Fruit fly (Drosophila melanogaster) whole organism, embryonic: ENCODE measurements around the gene Gr63a.
A peak's percentile ranks its signal among the peaks of the same experiment; 100 is the strongest.

Experiments used
- Awh ChIP-seq: fragments of 200-800 bp; sonication (Bioruptor generic); IDR thresholded peaks from 2 replicates; pipeline ENCODE4, ENCODE4 v1.3.6; 2022; ENCODE audit warnings: missing biosample characterization, missing genetic modification characterization
- B-H1 ChIP-seq: fragments of 200-800 bp; sonication (Bioruptor generic); IDR thresholded peaks from 3 replicates; pipeline ENCODE4 v1.3.6; 2022; ENCODE audit warnings: missing biosample characterization, missing genetic modification characterization
- Bgb ChIP-seq: fragments of 200-800 bp; sonication (Bioruptor generic); IDR thresholded peaks from 2 replicates; pipeline ENCODE4 v1.3.6; 2022; ENCODE audit warnings: missing biosample characterization, missing genetic modification characterization; ENCODE audit not compliant: partially characterized antibody
- CG10366 ChIP-seq: fragments of 200-800 bp; sonication (Bioruptor generic); IDR thresholded peaks from 2 replicates; pipeline ENCODE4 v1.3.6; 2022; ENCODE audit warnings: missing biosample characterization, missing genetic modification characterization
- CG10431 ChIP-seq: fragments of 200-800 bp; sonication (Bioruptor generic); optimal IDR thresholded peaks from 3 replicates; lab custom pipeline; 2018; ENCODE audit warnings: missing biosample characterization, mild to moderate bottlenecking, missing genetic modification characterization
- CG12104 ChIP-seq: fragments of 200-800 bp; sonication (Bioruptor generic); optimal IDR thresholded peaks from 3 replicates; lab custom pipeline; 2016; ENCODE audit warnings: missing biosample characterization, missing genetic modification characterization
- CG1233 ChIP-seq: fragments of 200-800 bp; sonication (Bioruptor generic); optimal IDR thresholded peaks from 4 replicates; lab custom pipeline; 2018; ENCODE audit warnings: missing biosample characterization, mild to moderate bottlenecking, missing genetic modification characterization
- CG14050 ChIP-seq: fragments of 200-800 bp; sonication (Bioruptor generic); IDR thresholded peaks from 3 replicates; pipeline ENCODE4 v1.3.6; 2022; ENCODE audit warnings: missing biosample characterization, missing genetic modification characterization
- CG14667 ChIP-seq: fragments of 200-800 bp; sonication (Bioruptor generic); IDR thresholded peaks from 2 replicates; pipeline ENCODE4 v1.3.6; 2022; ENCODE audit warnings: missing biosample characterization, missing genetic modification characterization
- CG15601 ChIP-seq: fragments of 200-800 bp; sonication (Bioruptor generic); optimal IDR thresholded peaks from 3 replicates; lab custom pipeline; 2019; ENCODE audit warnings: missing biosample characterization, mild to moderate bottlenecking, missing genetic modification characterization, moderate library complexity
- CG1647 ChIP-seq: fragments of 200-800 bp; sonication (Bioruptor generic); optimal IDR thresholded peaks from 3 replicates; lab custom pipeline; 2016; ENCODE audit warnings: missing biosample characterization, missing genetic modification characterization
- CG17359 ChIP-seq: fragments of 200-800 bp; sonication (Bioruptor generic); optimal IDR thresholded peaks from 3 replicates; lab custom pipeline; 2018; ENCODE audit warnings: missing biosample characterization, mild to moderate bottlenecking, missing genetic modification characterization, moderate library complexity
- CG18011 ChIP-seq: fragments of 200-800 bp; sonication (Bioruptor generic); optimal IDR thresholded peaks from 2 replicates; lab custom pipeline; 2017; ENCODE audit warnings: missing biosample characterization, missing genetic modification characterization, mild to moderate bottlenecking, moderate library complexity, missing genotype
- CG18262 ChIP-seq: fragments of 200-800 bp; optimal IDR thresholded peaks from 3 replicates; lab custom pipeline; 2019; ENCODE audit warnings: missing biosample characterization, mild to moderate bottlenecking, missing genetic modification characterization, moderate library complexity
- CG2199 ChIP-seq: fragments of 200-800 bp; sonication (Bioruptor generic); IDR thresholded peaks from 3 replicates; pipeline ENCODE4 v1.3.6; 2022; ENCODE audit warnings: missing biosample characterization, missing genetic modification characterization
- CG3407 ChIP-seq: fragments of 200-800 bp; sonication (Bioruptor generic); optimal IDR thresholded peaks from 2 replicates; lab custom pipeline; 2018; ENCODE audit warnings: missing biosample characterization, mild to moderate bottlenecking, missing genetic modification characterization
- CG3847 ChIP-seq: fragments of 200-800 bp; sonication (Bioruptor generic); IDR thresholded peaks from 2 replicates; pipeline ENCODE4 v1.3.6; 2022; ENCODE audit warnings: missing biosample characterization, missing genetic modification characterization
- CG4328 ChIP-seq: fragments of 200-800 bp; sonication (Bioruptor generic); optimal IDR thresholded peaks from 3 replicates; lab custom pipeline; 2017; ENCODE audit warnings: missing biosample characterization, missing genetic modification reagents, missing genetic modification characterization
- CG5245 ChIP-seq: fragments of 200-800 bp; sonication (Bioruptor generic); optimal IDR thresholded peaks from 3 replicates; lab custom pipeline; 2016; ENCODE audit warnings: missing biosample characterization, missing genetic modification characterization
- CG6254 ChIP-seq: fragments of 200-800 bp; sonication (Bioruptor generic); optimal IDR thresholded peaks from 3 replicates; lab custom pipeline; 2017; ENCODE audit warnings: mild to moderate bottlenecking, missing biosample characterization, missing genetic modification reagents, missing genetic modification characterization
- CG9932 ChIP-seq: fragments of 200-800 bp; sonication (Bioruptor generic); IDR thresholded peaks from 2 replicates; pipeline ENCODE4 v1.3.6; 2022; ENCODE audit warnings: missing biosample characterization, missing genetic modification characterization
- Deaf1 ChIP-seq: fragments of 200-800 bp; optimal IDR thresholded peaks from 3 replicates; lab custom pipeline; 2019; ENCODE audit warnings: missing biosample characterization, mild to moderate bottlenecking, missing genetic modification characterization, moderate library complexity
- Fer2 ChIP-seq: fragments of 200-800 bp; sonication (Bioruptor generic); optimal IDR thresholded peaks from 2 replicates; lab custom pipeline; 2018; ENCODE audit warnings: missing biosample characterization, mild to moderate bottlenecking, missing genetic modification characterization, moderate library complexity
- H15 ChIP-seq: fragments of 200-800 bp; sonication (Bioruptor generic); IDR thresholded peaks from 3 replicates; pipeline ENCODE4 v1.3.6; 2022; ENCODE audit warnings: missing biosample characterization, missing genetic modification characterization
- H2.0 ChIP-seq: fragments of 200-800 bp; sonication (Bioruptor generic); IDR thresholded peaks from 2 replicates; pipeline ENCODE4 v1.3.6; 2022; ENCODE audit warnings: missing biosample characterization, missing genetic modification characterization
- HLH4C ChIP-seq: fragments of 200-800 bp; sonication (Bioruptor generic); IDR thresholded peaks from 3 replicates; pipeline ENCODE4 v1.3.6; 2022; ENCODE audit warnings: missing biosample characterization, missing genetic modification characterization; ENCODE audit not compliant: partially characterized antibody
- Hsf ChIP-seq: fragments of 200-800 bp; sonication (Bioruptor generic); optimal IDR thresholded peaks from 3 replicates; lab custom pipeline; 2016; ENCODE audit warnings: missing biosample characterization, missing genetic modification characterization
- Max ChIP-seq: fragments of 200-800 bp; sonication (Bioruptor generic); optimal IDR thresholded peaks from 2 replicates; lab custom pipeline; 2016; ENCODE audit warnings: missing biosample characterization, mild to moderate bottlenecking, missing genetic modification characterization
- Meics ChIP-seq: fragments of 200-800 bp; sonication (Bioruptor generic); optimal IDR thresholded peaks from 2 replicates; lab custom pipeline; 2017; ENCODE audit warnings: missing biosample characterization, mild to moderate bottlenecking, missing genetic modification characterization
- NC2α ChIP-seq: fragments of 200-800 bp; sonication (Bioruptor generic); optimal IDR thresholded peaks from 2 replicates; lab custom pipeline; 2016; ENCODE audit warnings: missing biosample characterization, missing genetic modification characterization
- Neu2 ChIP-seq: fragments of 200-800 bp; sonication (Bioruptor generic); optimal IDR thresholded peaks from 3 replicates; lab custom pipeline; 2016; ENCODE audit warnings: missing biosample characterization, missing genetic modification characterization, borderline replicate concordance
- PHDP ChIP-seq: fragments of 200-800 bp; sonication (Bioruptor generic); optimal IDR thresholded peaks from 3 replicates; lab custom pipeline; 2018; ENCODE audit warnings: missing biosample characterization, mild to moderate bottlenecking, missing genetic modification characterization, moderate library complexity
- Rx ChIP-seq: fragments of 200-800 bp; sonication (Bioruptor generic); IDR thresholded peaks from 2 replicates; pipeline ENCODE4 v1.3.6; 2022; ENCODE audit warnings: missing biosample characterization, missing genetic modification characterization
- Xrp1 ChIP-seq: fragments of 200-800 bp; sonication (Bioruptor generic); IDR thresholded peaks from 2 replicates; pipeline ENCODE4 v1.3.6; 2022; ENCODE audit warnings: missing biosample characterization, missing genetic modification characterization
- ac ChIP-seq: fragments of 200-800 bp; sonication (Bioruptor generic); optimal IDR thresholded peaks from 3 replicates; lab custom pipeline; 2017; ENCODE audit warnings: missing biosample characterization, mild to moderate bottlenecking, missing genetic modification characterization
- esg ChIP-seq: fragments of 200-800 bp; sonication (Bioruptor generic); conservative IDR thresholded peaks from 2 replicates; pipeline ENCODE4 v1.3.6; 2022; ENCODE audit warnings: missing biosample characterization, missing genetic modification characterization
- fd102C ChIP-seq: fragments of 200-800 bp; sonication (Bioruptor generic); optimal IDR thresholded peaks from 2 replicates; lab custom pipeline; 2018; ENCODE audit warnings: missing biosample characterization, mild to moderate bottlenecking, missing genetic modification characterization, moderate library complexity
- fd3F ChIP-seq: fragments of 200-800 bp; sonication (Bioruptor generic); optimal IDR thresholded peaks from 2 replicates; lab custom pipeline; 2018; ENCODE audit warnings: missing biosample characterization, mild to moderate bottlenecking, missing genetic modification characterization, moderate library complexity
- gro ChIP-seq: fragments of 200-800 bp; sonication (Bioruptor generic); optimal IDR thresholded peaks from 2 replicates; lab custom pipeline; 2016; ENCODE audit warnings: missing biosample characterization, missing genetic modification characterization
- luna ChIP-seq: fragments of 200-800 bp; sonication (Bioruptor generic); optimal IDR thresholded peaks from 2 replicates; lab custom pipeline; 2016; ENCODE audit warnings: missing biosample characterization, missing genetic modification characterization
- nmo ChIP-seq: fragments of 200-800 bp; sonication (Bioruptor generic); optimal IDR thresholded peaks from 2 replicates; lab custom pipeline; 2018; ENCODE audit warnings: missing biosample characterization, mild to moderate bottlenecking, missing genetic modification characterization, moderate library complexity
- onecut ChIP-seq: fragments of 200-800 bp; sonication (Bioruptor generic); IDR thresholded peaks from 2 replicates; pipeline ENCODE4 v1.3.6; 2022; ENCODE audit warnings: missing biosample characterization, missing genetic modification characterization
- org-1 ChIP-seq: fragments of 200-800 bp; sonication (Bioruptor generic); optimal IDR thresholded peaks from 2 replicates; lab custom pipeline; 2017; ENCODE audit warnings: missing biosample characterization, missing genetic modification characterization
- pb ChIP-seq: fragments of 200-800 bp; sonication (Bioruptor generic); optimal IDR thresholded peaks from 3 replicates; lab custom pipeline; 2016; ENCODE audit warnings: missing biosample characterization, missing genetic modification characterization
- run ChIP-seq: fragments of 200-800 bp; sonication (Bioruptor generic); optimal IDR thresholded peaks from 3 replicates; lab custom pipeline; 2018; ENCODE audit warnings: missing biosample characterization, mild to moderate bottlenecking, missing genetic modification characterization
- sens-2 ChIP-seq: fragments of 200-800 bp; sonication (Bioruptor generic); IDR thresholded peaks from 2 replicates; pipeline ENCODE4 v1.3.6; 2022; ENCODE audit warnings: missing biosample characterization, missing genetic modification characterization
- shn ChIP-seq: fragments of 200-800 bp; sonication (Bioruptor generic); optimal IDR thresholded peaks from 3 replicates; lab custom pipeline; 2016; ENCODE audit warnings: missing biosample characterization, missing genetic modification characterization
- stwl ChIP-seq: fragments of 200-800 bp; sonication (Bioruptor generic); optimal IDR thresholded peaks from 3 replicates; lab custom pipeline; 2018; ENCODE audit warnings: missing biosample characterization, mild to moderate bottlenecking, missing genetic modification characterization, moderate library complexity
- usp ChIP-seq: fragments of >200 bp; optimal IDR thresholded peaks from 2 replicates; lab custom pipeline; 2017; ENCODE audit warnings: missing biosample characterization, missing genetic modification characterization
- wdn ChIP-seq: fragments of 200-800 bp; sonication (Bioruptor generic); IDR thresholded peaks from 2 replicates; pipeline ENCODE4 v1.3.6; 2022; ENCODE audit warnings: missing biosample characterization, missing genetic modification characterization

The Gr63a gene

DNA sequence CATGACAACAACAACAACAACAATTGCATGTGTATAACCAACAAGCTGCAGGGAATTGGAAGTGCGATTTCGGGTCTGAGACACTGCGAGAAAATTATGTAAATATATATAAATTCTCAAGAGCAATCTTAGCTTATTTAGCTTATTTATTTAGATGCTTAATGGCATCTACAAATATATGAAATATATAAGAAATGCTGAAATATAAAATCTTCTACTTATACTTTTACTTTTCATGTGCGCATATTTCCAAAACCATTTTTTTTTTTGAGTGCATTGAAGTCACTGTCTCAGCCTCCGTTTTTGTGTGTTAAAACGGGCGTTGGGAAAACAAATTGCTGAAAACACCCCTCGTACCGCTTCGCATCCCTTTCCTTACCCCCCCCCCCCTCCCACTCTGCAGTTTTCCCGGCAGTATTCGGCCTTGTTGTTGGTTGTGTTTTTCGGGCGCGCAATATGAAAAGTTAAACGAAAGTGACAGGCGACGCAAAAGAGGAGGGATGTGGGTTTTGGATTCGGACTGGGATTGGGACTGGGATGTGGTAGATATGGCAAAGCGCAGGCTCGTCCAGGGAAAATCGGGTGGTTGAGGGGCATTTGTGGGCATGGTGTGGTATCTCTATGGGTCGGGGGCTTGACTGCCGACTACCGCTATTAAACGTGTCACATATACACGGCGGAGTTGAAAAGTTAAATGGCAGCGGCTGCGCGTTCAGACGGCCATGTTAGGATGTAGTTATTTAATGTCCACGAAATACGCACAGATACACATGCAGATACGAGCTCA, 41.0 kb downstream of the Gr63a start (continued):
- TF ChIP-seq usp (GFP tag; lab: Kevin White, UChicago) (no peak), HLH4C (GFP tag; lab: Robert Waterston, UW) (no peak), CG15601 (tag; lab: Kevin White, UChicago) (peak; percentile 59), NC2α (no peak), CG6254 (peak; percentile 64), CG18011 (GFP tag; lab: Kevin White, UChicago) (no peak), sens-2 (no peak), B-H1 (GFP tag; lab: Robert Waterston, UW) (no peak), onecut (GFP tag; lab: Robert Waterston, UW) (peak; percentile 38; the same call in 1 of the 2 replicates), org-1 (GFP tag; lab: Kevin White, UChicago) (peak; percentile 13), CG9932 (no peak), CG10366 (GFP tag; lab: Robert Waterston, UW) (peak; percentile 20; the same call in 1 of the 2 replicates), Meics (GFP tag; lab: Kevin White, UChicago) (no peak), CG10431 (GFP tag; lab: Kevin White, UChicago) (peak; percentile 13), CG3407 (peak; percentile 43), H15 (GFP tag; lab: Robert Waterston, UW) (no peak), CG14050 (GFP tag; lab: Robert Waterston, UW) (no peak), wdn (GFP tag; lab: Robert Waterston, UW) (no peak), CG3847 (GFP tag; lab: Robert Waterston, UW) (0 out of 2 replicates have a peak, but pooled peaks have one; percentile 22), fd102C (GFP tag; lab: Kevin White, UChicago) (peak; percentile 63), stwl (no peak), run (tag; lab: Kevin White, UChicago) (no peak), PHDP (tag; lab: Kevin White, UChicago) (peak; percentile 60), Max (GFP tag; lab: Kevin White, UChicago) (peak; percentile 4), fd3F (GFP tag; lab: Kevin White, UChicago) (no peak), CG1233 (GFP tag; lab: Kevin White, UChicago) (peak; percentile 19), esg (GFP tag; lab: Robert Waterston, UW) (peak; percentile 50), Bgb (GFP tag; lab: Robert Waterston, UW) (no peak), Deaf1 (tag; lab: Kevin White, UChicago) (peak; percentile 67), Fer2 (tag; lab: Kevin White, UChicago) (no peak), CG5245 (peak; percentile 2), nmo (GFP tag; lab: Kevin White, UChicago) (peak; percentile 77), Awh (GFP tag; lab: Robert Waterston, UW) (peak; percentile 81), ac (GFP tag; lab: Kevin White, UChicago) (no peak), CG4328 (GFP tag; lab: Kevin White, UChicago) (no peak), gro (GFP tag; lab: Kevin White, UChicago) (no peak), CG12104 (GFP tag; lab: Kevin White, UChicago) (no peak), CG1647 (no peak), CG17359 (tag; lab: Kevin White, UChicago) (peak; percentile 41), Neu2 (GFP tag; lab: Kevin White, UChicago) (no peak), Hsf (peak; percentile 28), H2.0 (no peak), shn (no peak), luna (no peak), CG2199 (GFP tag; lab: Robert Waterston, UW) (0 out of 3 replicates have a peak, but pooled peaks have one; percentile 11), CG18262 (tag; lab: Kevin White, UChicago) (peak; percentile 75), pb (GFP tag; lab: Kevin White, UChicago) (no peak), Rx (peak; percentile 17; the same call in 1 of the 2 replicates), CG14667 (GFP tag; lab: Robert Waterston, UW) (0 out of 2 replicates have a peak, but pooled peaks have one; percentile 30), Xrp1 (GFP tag; lab: Robert Waterston, UW) (peak; percentile 89)
